Worm (Caenorhabditis elegans) whole organism, L4 larva: ENCODE data around the gene wht-7.

Experiments
- D1046.2 ChIP-seq: fragments of 200-800 bp; sonication (Bioruptor generic); IDR thresholded peaks from 2 replicates; pipeline ENCODE4 v1.3.6; 2022; ENCODE audit warnings: missing genetic modification characterization, missing compliant biosample characterization
- F26F4.8 ChIP-seq: fragments of 200-800 bp; sonication (Bioruptor generic); conservative IDR thresholded peaks from 2 replicates; pipeline ENCODE4 v1.3.6; 2022; ENCODE audit warnings: missing genetic modification characterization, missing compliant biosample characterization
- T26A8.4 ChIP-seq: fragments of 200-800 bp; sonication (Bioruptor generic); IDR thresholded peaks from 2 replicates; pipeline ENCODE4 v1.3.6; 2022; ENCODE audit warnings: missing genetic modification characterization, missing compliant biosample characterization
- Y105C5A.15 ChIP-seq: fragments of 200-800 bp; sonication (Bioruptor generic); IDR thresholded peaks from 2 replicates; pipeline ENCODE4 v1.3.6; 2022; ENCODE audit warnings: missing genetic modification characterization, missing compliant biosample characterization
- Y48G9A.11 ChIP-seq: fragments of 200-800 bp; sonication (Bioruptor generic); IDR thresholded peaks from 2 replicates; pipeline ENCODE4 v1.3.6; 2022; ENCODE audit warnings: missing genetic modification reagents, missing genetic modification characterization, missing compliant biosample characterization
- Y5F2A.4 ChIP-seq: fragments of 200-800 bp; sonication (Bioruptor generic); optimal IDR thresholded peaks from 2 replicates; lab custom pipeline; 2018; ENCODE audit warnings: mild to moderate bottlenecking, missing genetic modification characterization, missing compliant biosample characterization
- arid-1 ChIP-seq: fragments of 200-800 bp; sonication (Bioruptor generic); conservative IDR thresholded peaks from 2 replicates; pipeline ENCODE4 v1.3.6; 2022; ENCODE audit warnings: missing genetic modification reagents, missing genetic modification characterization, missing compliant biosample characterization
- attf-4 ChIP-seq: sonication (generic microtip); optimal IDR thresholded peaks from 3 replicates; lab custom pipeline; 2017; ENCODE audit warnings: missing biosample characterization, missing genetic modification characterization
- ceh-20 ChIP-seq: fragments of 200-800 bp; sonication (Bioruptor generic); IDR thresholded peaks from 2 replicates; pipeline ENCODE4 v1.3.6; 2022; ENCODE audit warnings: missing genetic modification reagents, missing genetic modification characterization, missing compliant biosample characterization
- daf-16 ChIP-seq, 3 experiments: sonication (generic microtip); optimal IDR thresholded peaks; 2 replicates each; lab custom pipeline; 2016 to 2017; ENCODE audit warnings: missing genetic modification characterization in 3 of 3, missing genetic modification reagents in 3 of 3, mild to moderate bottlenecking in 2 of 3, missing compliant biosample characterization in 2 of 3, missing biosample characterization in 1 of 3, moderate library complexity in 1 of 3
- daf-19 ChIP-seq: fragments of 200-800 bp; sonication (Bioruptor generic); conservative IDR thresholded peaks from 2 replicates; pipeline ENCODE4 v1.3.6; 2022; ENCODE audit warnings: missing genetic modification characterization, missing compliant biosample characterization
- dmd-6 ChIP-seq: fragments of 200-800 bp; sonication (Bioruptor generic); IDR thresholded peaks from 2 replicates; pipeline ENCODE4 v1.3.6; 2022; ENCODE audit warnings: missing genetic modification reagents, missing genetic modification characterization, missing compliant biosample characterization
- dmd-8 ChIP-seq: fragments of 200-800 bp; sonication (Bioruptor generic); IDR thresholded peaks from 2 replicates; pipeline ENCODE4 v1.3.6; 2022; ENCODE audit warnings: missing genetic modification characterization, missing compliant biosample characterization
- dmd-9 ChIP-seq: fragments of 200-800 bp; sonication (Bioruptor generic); IDR thresholded peaks from 2 replicates; pipeline ENCODE4 v1.3.6; 2022; ENCODE audit warnings: missing genetic modification reagents, missing genetic modification characterization, missing compliant biosample characterization
- dve-1 ChIP-seq: sonication (generic microtip); optimal IDR thresholded peaks from 2 replicates; lab custom pipeline; 2017; ENCODE audit warnings: antibody characterized with exemption, mild to moderate bottlenecking, missing genetic modification characterization, missing compliant biosample characterization; ENCODE audit not compliant: insufficient read depth
- egl-43 ChIP-seq: fragments of 200-800 bp; sonication (Bioruptor generic); IDR thresholded peaks from 2 replicates; pipeline ENCODE4 v1.3.6; 2022; ENCODE audit warnings: missing genetic modification reagents, missing genetic modification characterization, missing compliant biosample characterization
- hif-1 ChIP-seq, 2 experiments: sonication (generic microtip); optimal IDR thresholded peaks; 2 replicates each; lab custom pipeline; 2016 to 2017; ENCODE audit warnings: missing compliant biosample characterization in 2 of 2, missing genetic modification characterization in 2 of 2, missing genetic modification reagents in 2 of 2, missing genotype in 2 of 2, mild to moderate bottlenecking in 1 of 2
- hlh-11 ChIP-seq: fragments of 200-800 bp; sonication (Bioruptor generic); optimal IDR thresholded peaks from 2 replicates; lab custom pipeline; 2018; ENCODE audit warnings: mild to moderate bottlenecking, missing genetic modification characterization, missing compliant biosample characterization
- hlh-30 ChIP-seq: sonication (generic microtip); optimal IDR thresholded peaks from 2 replicates; lab custom pipeline; 2017; ENCODE audit warnings: antibody characterized with exemption, mild to moderate bottlenecking, missing genetic modification characterization, missing compliant biosample characterization; ENCODE audit not compliant: insufficient read depth
- lin-1 ChIP-seq: fragments of 200-800 bp; sonication (Bioruptor generic); IDR thresholded peaks from 2 replicates; pipeline ENCODE4 v1.3.6; 2022; ENCODE audit warnings: missing genetic modification reagents, missing genetic modification characterization, missing compliant biosample characterization
- lin-39 ChIP-seq: fragments of 150-350 bp; optimal IDR thresholded peaks from 2 replicates; lab custom pipeline; 2014; ENCODE audit warnings: missing biosample characterization, missing genetic modification reagents, missing genetic modification characterization
- lsy-2 ChIP-seq, 2 experiments: fragments of 150-350 bp in 1 of 2; sonication (generic microtip) in 1 of 2; optimal IDR thresholded peaks; 2 replicates each; lab custom pipeline; 2014 to 2017; ENCODE audit warnings: missing biosample characterization in 2 of 2, missing genetic modification characterization in 2 of 2
- mep-1 ChIP-seq: fragments of 150-350 bp; sonication (generic microtip); optimal IDR thresholded peaks from 3 replicates; lab custom pipeline; 2014; ENCODE audit warnings: missing biosample characterization, missing genetic modification characterization
- mxl-3 ChIP-seq: fragments of 200-800 bp; sonication (Bioruptor generic); optimal IDR thresholded peaks from 2 replicates; lab custom pipeline; 2018; ENCODE audit warnings: mild to moderate bottlenecking, missing genetic modification characterization, missing compliant biosample characterization
- nhr-102 ChIP-seq: sonication (generic microtip); optimal IDR thresholded peaks from 2 replicates; lab custom pipeline; 2016; ENCODE audit warnings: mild to moderate bottlenecking, missing genetic modification characterization, moderate library complexity, missing compliant biosample characterization
- nhr-11 ChIP-seq: fragments of 150-350 bp; optimal IDR thresholded peaks from 2 replicates; lab custom pipeline; 2014; ENCODE audit warnings: missing biosample characterization, missing genetic modification characterization
- nhr-25 ChIP-seq: sonication (generic microtip); optimal IDR thresholded peaks from 2 replicates; lab custom pipeline; 2017; ENCODE audit warnings: missing genetic modification characterization, mild to moderate bottlenecking, missing compliant biosample characterization, antibody characterized with exemption, moderate library complexity, borderline replicate concordance; ENCODE audit not compliant: insufficient read depth
- nhr-28 ChIP-seq: fragments of 150-350 bp; optimal IDR thresholded peaks from 2 replicates; lab custom pipeline; 2014; ENCODE audit warnings: missing biosample characterization, missing genetic modification characterization
- nhr-48 ChIP-seq: sonication (generic microtip); optimal IDR thresholded peaks from 2 replicates; lab custom pipeline; 2016; ENCODE audit warnings: mild to moderate bottlenecking, missing genetic modification characterization, missing compliant biosample characterization
- pha-4 ChIP-seq, 2 experiments: fragments of 150-350 bp in 1 of 2; fragments of 200-800 bp in 1 of 2; sonication (Bioruptor generic) in 1 of 2; IDR thresholded peaks in 1 of 2; optimal IDR thresholded peaks in 1 of 2; 2 replicates each; pipeline versions ENCODE4 v1.3.6 to Lab custom; 2014 to 2022; ENCODE audit warnings: missing genetic modification characterization in 2 of 2, missing genetic modification reagents in 2 of 2, missing biosample characterization in 1 of 2, missing compliant biosample characterization in 1 of 2
- php-3 ChIP-seq: fragments of 200-800 bp; sonication (Bioruptor generic); IDR thresholded peaks from 2 replicates; pipeline ENCODE4 v1.3.6; 2022; ENCODE audit warnings: missing genetic modification reagents, missing genetic modification characterization, missing compliant biosample characterization
- pqm-1 ChIP-seq: sonication (generic microtip); optimal IDR thresholded peaks from 2 replicates; lab custom pipeline; 2017; ENCODE audit warnings: missing biosample characterization, missing genetic modification characterization
- rbr-2 ChIP-seq: sonication (generic microtip); optimal IDR thresholded peaks from 2 replicates; lab custom pipeline; 2016; ENCODE audit warnings: missing genotype, missing genetic modification characterization, missing compliant biosample characterization
- saeg-2 ChIP-seq: fragments of 200-800 bp; sonication (Bioruptor generic); IDR thresholded peaks from 2 replicates; pipeline ENCODE4 v1.3.6; 2022; ENCODE audit warnings: missing genetic modification reagents, missing genetic modification characterization, missing compliant biosample characterization
- tra-1 ChIP-seq: fragments of 200-800 bp; sonication (Bioruptor generic); IDR thresholded peaks from 2 replicates; pipeline ENCODE4 v1.3.6; 2022; ENCODE audit warnings: missing genetic modification reagents, missing genetic modification characterization, missing compliant biosample characterization
- zag-1 ChIP-seq: fragments of 150-350 bp; optimal IDR thresholded peaks from 2 replicates; lab custom pipeline; 2014; ENCODE audit warnings: missing biosample characterization, missing genetic modification characterization
- zfp-3 ChIP-seq: fragments of 200-800 bp; sonication (Bioruptor generic); conservative IDR thresholded peaks from 2 replicates; pipeline ENCODE4 v1.3.6; 2022; ENCODE audit warnings: missing genetic modification reagents, missing genetic modification characterization, missing compliant biosample characterization

The wht-7 gene

DNA sequence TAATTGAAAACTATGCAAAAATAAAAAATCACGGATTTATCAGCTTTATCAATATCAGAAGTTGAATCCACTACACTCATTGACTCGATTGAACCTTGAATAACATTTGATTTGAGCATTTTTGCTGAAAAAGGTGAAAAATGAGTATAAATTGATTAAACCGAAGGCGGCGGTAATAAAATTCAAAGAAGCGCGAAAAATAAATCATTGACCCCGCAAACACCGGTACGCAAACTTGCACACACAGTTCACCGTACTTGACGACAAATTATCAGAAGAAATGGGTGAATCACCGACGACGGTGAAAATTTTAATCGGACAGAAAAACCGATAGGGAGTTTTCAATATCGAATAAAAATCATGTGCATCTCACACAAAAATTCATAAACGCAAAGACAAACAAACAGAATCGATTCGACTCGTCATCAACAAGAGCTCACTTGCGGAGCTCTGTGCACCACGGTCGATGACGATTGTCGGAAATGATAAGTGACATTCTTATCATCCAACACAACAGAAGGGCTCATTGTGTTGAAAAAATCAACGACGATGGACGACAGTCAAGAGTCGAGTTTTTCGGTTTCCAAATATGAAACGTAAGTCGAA lies at the start of gene wht-7, which contains the start of gene Y42G9A.1:
Gene wht-7 (minus strand): TSS at position 131 of the 606 bp plus-strand sequence.
Gene Y42G9A.1 (plus strand): TSS at position 495 of the 606 bp plus-strand sequence.
- no peak for TF ChIP-seq zfp-3 (GFP tag; lab: Robert Waterston, UW)
- TF ChIP-seq hlh-30 (tag; lab: Kevin White, UChicago): peak; percentile 48
- TF ChIP-seq nhr-25: no peak
- TF ChIP-seq tra-1 (GFP tag; lab: Robert Waterston, UW): no peak
- TF ChIP-seq nhr-102 (tag; lab: Kevin White, UChicago): peak; percentile 4
- no peak for TF ChIP-seq ceh-20 (GFP tag; lab: Robert Waterston, UW)
- TF ChIP-seq daf-19: no peak
- no peak for TF ChIP-seq D1046.2 (GFP tag; lab: Robert Waterston, UW)
- TF ChIP-seq T26A8.4 (GFP tag; lab: Robert Waterston, UW): no peak
- no peak for TF ChIP-seq daf-16 (GFP tag; optimal IDR thresholded peaks at IDR 0.05; lab: Kevin White, UChicago)
- peak; percentile 92 for TF ChIP-seq daf-16 (tag; optimal IDR thresholded peaks at IDR 0.05; lab: Kevin White, UChicago)
- no peak for TF ChIP-seq mep-1
- TF ChIP-seq pqm-1 (tag; lab: Kevin White, UChicago): peak; percentile 26
- TF ChIP-seq hif-1 (tag; optimal IDR thresholded peaks at IDR 0.05; lab: Kevin White, UChicago): no peak
- TF ChIP-seq attf-4 (tag; lab: Kevin White, UChicago): no peak
- no peak for TF ChIP-seq nhr-11 (tag; lab: Kevin White, UChicago)
- TF ChIP-seq lin-1 (GFP tag; lab: Robert Waterston, UW): peak; percentile 32; the same call in 1 of the 2 replicates
- TF ChIP-seq dmd-6 (GFP tag; lab: Robert Waterston, UW): peak; percentile 80
- 0 out of 2 replicates have a peak, but pooled peaks have one; percentile 46 for TF ChIP-seq php-3
- TF ChIP-seq egl-43 (GFP tag; lab: Robert Waterston, UW): no peak
- no peak for TF ChIP-seq zag-1
- TF ChIP-seq Y105C5A.15 (GFP tag; lab: Robert Waterston, UW): no peak
- no peak for TF ChIP-seq Y5F2A.4
- no peak for TF ChIP-seq F26F4.8
- 0 out of 2 replicates have a peak, but pooled peaks have one; percentile 23 for TF ChIP-seq saeg-2 (GFP tag; lab: Robert Waterston, UW)
- TF ChIP-seq pha-4 (GFP tag; IDR thresholded peaks at IDR 0.05; lab: Robert Waterston, UW): no peak
- TF ChIP-seq pha-4 (tag; optimal IDR thresholded peaks at IDR 0.05; lab: Kevin White, UChicago): no peak
- TF ChIP-seq nhr-28 (tag; lab: Kevin White, UChicago): peak; percentile 24
- peak; percentile 50 for TF ChIP-seq nhr-48 (tag; lab: Kevin White, UChicago)
- TF ChIP-seq lin-39: no peak
- TF ChIP-seq dmd-9 (GFP tag; lab: Robert Waterston, UW): no peak
- no peak for TF ChIP-seq rbr-2 (tag; lab: Kevin White, UChicago)
- TF ChIP-seq arid-1 (GFP tag; lab: Robert Waterston, UW): 0 out of 2 replicates have a peak, but pooled peaks have one; percentile 7
- peak; percentile 68 for TF ChIP-seq dve-1 (tag; lab: Kevin White, UChicago)
- no peak for TF ChIP-seq dmd-8 (GFP tag; lab: Robert Waterston, UW)
- TF ChIP-seq Y48G9A.11 (GFP tag; lab: Robert Waterston, UW): peak; percentile 42; the same call in 1 of the 2 replicates
- TF ChIP-seq mxl-3 (GFP tag; lab: Kevin White, UChicago): peak; percentile 25
- peak in 1 of 2 experiments; percentile 5 for TF ChIP-seq lsy-2 (tag; optimal IDR thresholded peaks at IDR 0.05; lab: Kevin White, UChicago)
- TF ChIP-seq hlh-11 (tag; lab: Kevin White, UChicago): peak; percentile 71
